Worm (Caenorhabditis elegans) whole organism, late embryonic: ENCODE data around the gene C26B9.3.

Experiments used
- ceh-14 ChIP-seq: sonication (generic microtip); optimal IDR thresholded peaks from 2 replicates; lab custom pipeline; 2016; ENCODE audit warnings: missing genotype, missing genetic modification characterization, missing compliant biosample characterization
- pha-2 ChIP-seq: sonication (generic microtip); optimal IDR thresholded peaks from 2 replicates; lab custom pipeline; 2017; ENCODE audit warnings: mild to moderate bottlenecking, missing genetic modification characterization, missing compliant biosample characterization

ce11 chrX:5311174-5311573 lies 26.9 kb upstream of the C26B9.3 start:
- TF ChIP-seq pha-2 (tag; lab: Kevin White, UChicago) (no peak), ceh-14 (no peak)
